Worm (Caenorhabditis elegans): ENCODE measurements around the gene osm-5.

DNA sequence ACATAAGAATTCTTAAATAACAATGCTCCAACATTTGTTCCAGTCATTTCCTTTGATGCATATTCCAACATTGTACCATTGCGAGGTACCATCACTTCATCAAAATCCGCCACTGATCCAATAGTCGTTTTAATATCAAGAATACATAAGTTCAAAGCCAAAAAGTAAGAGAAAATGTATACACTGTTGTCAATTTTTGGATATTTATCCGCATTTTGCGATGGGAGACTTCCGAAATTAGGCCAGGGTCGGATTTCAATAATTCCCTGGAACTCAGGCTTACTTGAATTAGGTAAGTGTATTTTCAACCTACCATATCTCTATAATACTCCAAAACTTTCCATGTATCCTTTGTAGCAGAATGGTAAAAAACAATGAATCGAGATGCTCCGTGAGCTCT lies 50.1 kb downstream of the osm-5 start, which contains the start of gene M02F4.2:
- TF ChIP-seq Y105C5A.15 (GFP tag; IDR thresholded peaks at IDR 0.05): no peak
- no peak for TF ChIP-seq madf-9 (GFP tag; conservative IDR thresholded peaks at IDR 0.05)
- no peak for TF ChIP-seq dmd-6 (GFP tag; IDR thresholded peaks at IDR 0.05)
- no peak for TF ChIP-seq ceh-82 (tag; optimal IDR thresholded peaks at IDR 0.05)
- no peak for TF ChIP-seq ztf-7 (tag; optimal IDR thresholded peaks at IDR 0.05)
- no peak for TF ChIP-seq dpl-1 (GFP tag; optimal IDR thresholded peaks at IDR 0.05)
- TF ChIP-seq snpc-4 (tag; optimal IDR thresholded peaks at IDR 0.05): no peak
